Worm (Caenorhabditis elegans) whole organism, early embryonic: Measurements from ENCODE around the gene srt-28.

ENCODE experiments used
- B0310.2 ChIP-seq: sonication (generic microtip); optimal IDR thresholded peaks from 2 replicates; lab custom pipeline; 2016; ENCODE audit warnings: mild to moderate bottlenecking, missing genetic modification characterization, missing compliant biosample characterization
- F13C5.2 ChIP-seq: sonication (generic microtip); optimal IDR thresholded peaks from 2 replicates; lab custom pipeline; 2017; ENCODE audit warnings: mild to moderate bottlenecking, missing genetic modification characterization, inconsistent platforms, missing compliant biosample characterization
- aly-1 ChIP-seq: sonication (generic microtip); optimal IDR thresholded peaks from 2 replicates; lab custom pipeline; 2016; ENCODE audit warnings: missing genetic modification characterization, missing compliant biosample characterization
- ama-1 ChIP-seq: fragments of 150-350 bp; optimal IDR thresholded peaks from 2 replicates; lab custom pipeline; 2014
- ceh-13 ChIP-seq: fragments of 200-800 bp; sonication (Bioruptor generic); optimal IDR thresholded peaks from 2 replicates; lab custom pipeline; 2018; ENCODE audit warnings: mild to moderate bottlenecking, missing genetic modification characterization, missing compliant biosample characterization
- ceh-36 ChIP-seq: sonication (generic microtip); optimal IDR thresholded peaks from 2 replicates; lab custom pipeline; 2016; ENCODE audit warnings: missing genetic modification characterization, inconsistent platforms, missing compliant biosample characterization
- ets-7 ChIP-seq: sonication (generic microtip); optimal IDR thresholded peaks from 2 replicates; lab custom pipeline; 2016; ENCODE audit warnings: missing genotype, missing genetic modification characterization, missing compliant biosample characterization
- flt-1 ChIP-seq: fragments of 200-800 bp; sonication (Bioruptor generic); IDR thresholded peaks from 2 replicates; pipeline ENCODE4 v1.3.6; 2022; ENCODE audit warnings: missing genetic modification characterization, missing compliant biosample characterization
- hmbx-1 ChIP-seq: sonication (generic microtip); optimal IDR thresholded peaks from 2 replicates; lab custom pipeline; 2016; ENCODE audit warnings: mild to moderate bottlenecking, missing genetic modification characterization, missing compliant biosample characterization
- hmg-4 ChIP-seq: fragments of 200-800 bp; sonication (Bioruptor generic); optimal IDR thresholded peaks from 2 replicates; lab custom pipeline; 2018; ENCODE audit warnings: mild to moderate bottlenecking, missing genetic modification characterization, missing compliant biosample characterization
- hnd-1 ChIP-seq: sonication (generic microtip); optimal IDR thresholded peaks from 2 replicates; lab custom pipeline; 2016; ENCODE audit warnings: missing genetic modification characterization, missing compliant biosample characterization
- pes-1 ChIP-seq: fragments of 200-800 bp; sonication (Bioruptor generic); IDR thresholded peaks from 2 replicates; pipeline ENCODE4 v1.3.6; 2022; ENCODE audit warnings: missing genetic modification reagents, missing genetic modification characterization, missing compliant biosample characterization
- scrt-1 ChIP-seq: fragments of 200-800 bp; sonication (Bioruptor generic); IDR thresholded peaks from 2 replicates; pipeline ENCODE4 v1.3.6; 2022; ENCODE audit warnings: missing genetic modification characterization, missing compliant biosample characterization
- sea-1 ChIP-seq: fragments of 200-800 bp; sonication (Bioruptor generic); conservative IDR thresholded peaks from 2 replicates; pipeline ENCODE4 v1.3.6; 2022; ENCODE audit warnings: missing genetic modification characterization, missing compliant biosample characterization
- tbx-11 ChIP-seq: fragments of 200-800 bp; sonication (Bioruptor generic); IDR thresholded peaks from 2 replicates; pipeline ENCODE4 v1.3.6; 2022; ENCODE audit warnings: missing genetic modification characterization, missing compliant biosample characterization
- tbx-37 ChIP-seq: fragments of 200-800 bp; sonication (Bioruptor generic); conservative IDR thresholded peaks from 2 replicates; pipeline ENCODE4 v1.3.6; 2022; ENCODE audit warnings: missing genetic modification reagents, missing genetic modification characterization, missing compliant biosample characterization
- tra-4 ChIP-seq: sonication (generic microtip); optimal IDR thresholded peaks from 2 replicates; lab custom pipeline; 2017; ENCODE audit warnings: missing genetic modification characterization, missing compliant biosample characterization

srt-28 gene

DNA sequence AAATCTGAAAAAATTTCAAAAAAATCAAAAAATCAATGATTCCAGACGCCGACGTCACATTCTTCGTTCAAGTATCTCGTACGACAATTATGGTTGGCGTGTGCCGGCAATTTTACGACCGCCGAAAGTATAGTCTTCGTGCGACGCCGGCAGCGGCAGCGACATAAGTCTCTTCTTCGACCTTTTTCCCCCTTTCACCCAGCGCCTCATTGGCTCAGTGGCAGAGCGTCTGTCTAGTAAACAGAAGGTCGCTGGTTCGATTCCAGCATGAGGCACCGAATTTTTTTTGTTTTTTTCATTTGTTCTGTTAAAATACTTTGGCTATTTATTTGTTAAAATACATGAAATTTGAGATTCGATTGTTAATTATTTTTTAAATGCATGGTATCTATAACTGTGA is 39.6 kb downstream of the srt-28 start:
- peak; percentile 33 for TF ChIP-seq tra-4 (tag; lab: Kevin White, UChicago)
- TF ChIP-seq hnd-1 = peak; percentile 45
- peak; percentile 53 for TF ChIP-seq ceh-13 (GFP tag; lab: Kevin White, UChicago)
- TF ChIP-seq tbx-37 (GFP tag; lab: Robert Waterston, UW) = peak; percentile 58
- TF ChIP-seq pes-1 (GFP tag; lab: Robert Waterston, UW) = peak; percentile 91
- peak; percentile 60 for TF ChIP-seq ceh-36
- peak; percentile 83; the same call in 1 of the 2 replicates for TF ChIP-seq sea-1 (GFP tag; lab: Robert Waterston, UW)
- TF ChIP-seq flt-1 (GFP tag; lab: Robert Waterston, UW) = peak; percentile 85
- TF ChIP-seq F13C5.2 (tag; lab: Kevin White, UChicago) = peak; percentile 6
- TF ChIP-seq ets-7 (tag; lab: Kevin White, UChicago) = peak; percentile 15
- peak; percentile 92 for TF ChIP-seq tbx-11
- peak; percentile 84 for TF ChIP-seq aly-1 (tag; lab: Kevin White, UChicago)
- peak; percentile 77 for TF ChIP-seq hmg-4 (GFP tag; lab: Kevin White, UChicago)
- TF ChIP-seq ama-1 = no peak
- peak; percentile 72; the same call in 1 of the 2 replicates for TF ChIP-seq scrt-1
- no peak for TF ChIP-seq hmbx-1 (tag; lab: Kevin White, UChicago)
- peak; percentile 61 for TF ChIP-seq B0310.2 (tag; lab: Kevin White, UChicago)

DNA sequence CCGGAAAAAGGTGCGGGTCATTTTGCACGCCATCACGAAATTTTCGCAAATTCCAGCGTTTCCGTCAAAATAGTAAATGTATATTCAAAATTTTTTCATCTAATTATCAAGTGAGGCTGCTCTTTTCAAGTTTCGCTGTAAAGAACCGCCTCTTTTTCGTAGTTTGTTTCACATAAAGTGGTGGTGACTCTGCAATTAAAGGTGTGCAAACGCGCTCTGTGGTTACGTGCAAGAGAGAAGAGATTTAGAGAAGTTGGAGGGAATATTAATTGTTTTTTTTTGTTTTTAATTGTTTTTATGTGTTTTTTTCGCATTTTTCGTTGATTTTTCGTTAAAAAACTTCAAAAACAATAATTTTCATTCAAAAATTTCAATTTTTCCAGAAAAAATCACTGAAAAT is 40.8 kb downstream of the srt-28 start, which contains the start of gene W02G9.3:
W02G9.3 (plus strand) TSS at position 384 of the 400 bp plus-strand sequence.
- no peak for TF ChIP-seq B0310.2 (tag; lab: Kevin White, UChicago)
- peak; percentile 48 for TF ChIP-seq F13C5.2 (tag; lab: Kevin White, UChicago)

DNA sequence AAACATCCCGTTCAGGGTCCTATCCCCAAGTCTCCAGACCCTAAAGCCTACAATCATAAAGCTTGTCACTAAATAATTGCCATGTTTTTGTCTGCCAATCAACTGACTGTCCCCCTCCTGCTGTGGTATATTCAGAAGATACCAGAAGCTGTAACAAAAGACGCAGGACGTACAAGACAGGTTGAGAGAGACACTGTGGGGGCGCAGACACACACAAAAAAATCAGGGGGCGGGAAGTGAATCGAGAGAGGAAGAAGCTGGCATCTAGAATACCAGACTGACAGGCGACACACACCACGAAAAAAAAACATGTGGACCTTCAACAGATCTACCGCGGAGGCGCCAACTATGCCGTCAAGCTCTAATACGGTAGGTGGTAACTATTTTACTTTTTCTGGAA is 42.3 kb downstream of the srt-28 start, which contains the start of gene kel-8:
kel-8 (plus strand) TSS at position 301 of the 400 bp plus-strand sequence.
- TF ChIP-seq sea-1 (GFP tag; lab: Robert Waterston, UW) (no peak), ama-1 (no peak), tbx-37 (GFP tag; lab: Robert Waterston, UW) (no peak), aly-1 (tag; lab: Kevin White, UChicago) (no peak), ets-7 (tag; lab: Kevin White, UChicago) (no peak)

DNA sequence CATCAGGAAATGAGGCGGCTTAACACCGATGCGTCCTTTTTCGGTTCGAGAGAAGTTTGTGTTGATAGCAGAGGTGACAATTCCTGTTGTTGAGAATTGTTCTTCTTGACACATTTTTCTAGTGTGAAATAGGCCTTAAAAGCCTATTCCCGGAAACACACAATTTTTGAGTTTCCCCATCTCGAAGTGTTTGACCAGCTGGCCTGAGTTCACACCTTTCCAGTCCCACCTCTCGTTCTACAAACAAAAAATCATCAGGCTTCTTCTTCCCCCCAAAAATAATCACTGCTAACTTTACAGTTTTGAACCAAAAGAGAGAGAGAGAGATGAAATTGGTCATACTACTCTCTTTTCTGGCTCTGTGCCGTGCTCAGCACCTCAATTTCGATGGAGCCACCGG is 46.8 kb downstream of the srt-28 start, which contains the start of gene W02G9.4:
W02G9.4 (plus strand) TSS at position 301 of the 400 bp plus-strand sequence.
- TF ChIP-seq B0310.2 (tag; lab: Kevin White, UChicago) = no peak
- no peak for TF ChIP-seq ets-7 (tag; lab: Kevin White, UChicago)
- TF ChIP-seq hmg-4 (GFP tag; lab: Kevin White, UChicago) = no peak
- no peak for TF ChIP-seq hnd-1
- TF ChIP-seq pes-1 (GFP tag; lab: Robert Waterston, UW) = no peak
- TF ChIP-seq sea-1 (GFP tag; lab: Robert Waterston, UW) = no peak
- TF ChIP-seq F13C5.2 (tag; lab: Kevin White, UChicago) = no peak
- TF ChIP-seq ceh-13 (GFP tag; lab: Kevin White, UChicago) = no peak
- no peak for TF ChIP-seq ama-1
- TF ChIP-seq hmbx-1 (tag; lab: Kevin White, UChicago) = no peak
- no peak for TF ChIP-seq flt-1 (GFP tag; lab: Robert Waterston, UW)
- TF ChIP-seq tra-4 (tag; lab: Kevin White, UChicago) = no peak
- TF ChIP-seq aly-1 (tag; lab: Kevin White, UChicago) = no peak
- TF ChIP-seq tbx-37 (GFP tag; lab: Robert Waterston, UW) = no peak
- no peak for TF ChIP-seq tbx-11
- no peak for TF ChIP-seq scrt-1

DNA sequence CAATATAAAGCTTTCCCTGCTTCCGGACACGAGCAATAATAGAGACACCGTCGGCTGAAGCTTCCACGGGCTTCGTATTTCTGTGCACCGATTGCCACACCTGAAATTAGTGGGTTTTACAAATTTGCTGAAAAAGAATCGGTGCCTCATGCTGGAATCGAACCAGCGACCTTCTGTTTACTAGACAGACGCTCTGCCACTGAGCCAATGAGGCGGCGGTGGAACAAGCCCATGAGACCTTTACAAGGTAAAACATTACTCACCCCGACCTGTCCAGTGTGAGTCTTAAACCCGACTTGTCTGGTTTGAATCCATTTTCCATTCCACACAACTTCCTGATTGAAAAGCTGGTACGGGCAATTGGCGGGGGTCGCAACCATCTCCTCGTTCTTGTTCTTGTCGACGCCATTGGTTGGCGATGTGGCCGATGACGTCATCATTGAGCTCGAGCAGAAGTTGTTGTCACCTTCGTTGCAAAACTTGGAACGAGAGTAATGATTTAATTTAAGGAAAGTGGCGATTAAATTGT is 48.8 kb downstream of the srt-28 start, which contains the start of gene ndx-2:
ndx-2 (minus strand) TSS at position 479 of the 529 bp plus-strand sequence.
- no peak; the same call in 1 of the 2 replicates for TF ChIP-seq tbx-11
- no peak for TF ChIP-seq ama-1
- TF ChIP-seq F13C5.2 (tag; lab: Kevin White, UChicago) = no peak
- TF ChIP-seq tra-4 (tag; lab: Kevin White, UChicago) = no peak
- TF ChIP-seq sea-1 (GFP tag; lab: Robert Waterston, UW) = 0 out of 2 replicates have a peak, but pooled peaks have one; percentile 55
- peak; percentile 57 for TF ChIP-seq pes-1 (GFP tag; lab: Robert Waterston, UW)
- peak; percentile 31 for TF ChIP-seq hmg-4 (GFP tag; lab: Kevin White, UChicago)
- no peak for TF ChIP-seq B0310.2 (tag; lab: Kevin White, UChicago)
- no peak for TF ChIP-seq flt-1 (GFP tag; lab: Robert Waterston, UW)
- no peak for TF ChIP-seq hmbx-1 (tag; lab: Kevin White, UChicago)
